Worm (Caenorhabditis elegans): ENCODE results near the gene C04C3.14.

ce11 chrIV:3442513-3442912 lies 46.8 kb downstream of the C04C3.14 start:
- TF ChIP-seq T22C8.4 (GFP tag; IDR thresholded peaks at IDR 0.05) (no peak), med-1 (GFP tag; optimal IDR thresholded peaks at IDR 0.05; ENCODE audit: insufficient read depth) (no peak)

Measured in whole organism, midembryonic.